Fruit fly (Drosophila melanogaster) Kc167 (cell line): Measurements from ENCODE around the gene CG10996.

Experiments used
- Myc ChIP-seq: fragments of >200 bp; optimal IDR thresholded peaks from 2 replicates; lab custom pipeline; 2017; ENCODE audit warnings: missing external identifiers
- Sin3A ChIP-seq: fragments of >200 bp; optimal IDR thresholded peaks from 2 replicates; lab custom pipeline; 2018; ENCODE audit warnings: missing external identifiers
- h ChIP-seq: fragments of >200 bp; optimal IDR thresholded peaks from 3 replicates; lab custom pipeline; 2018; ENCODE audit warnings: missing external identifiers
- insv ChIP-seq: fragments of >200 bp; optimal IDR thresholded peaks from 3 replicates; lab custom pipeline; 2018; ENCODE audit warnings: missing external identifiers
- psq ChIP-seq: fragments of >200 bp; optimal IDR thresholded peaks from 2 replicates; lab custom pipeline; 2017; ENCODE audit warnings: missing external identifiers
- ttk ChIP-seq: sonication (Bioruptor generic); optimal IDR thresholded peaks from 2 replicates; lab custom pipeline; 2017; ENCODE audit warnings: missing external identifiers

- no peak for TF ChIP-seq ttk (lab: Kevin White, UChicago)
- no peak for TF ChIP-seq Sin3A (lab: Kevin White, UChicago)
- no peak for TF ChIP-seq h
- no peak for TF ChIP-seq psq (lab: Kevin White, UChicago)
- no peak for TF ChIP-seq Myc (lab: Kevin White, UChicago)
- no peak for TF ChIP-seq insv (lab: Kevin White, UChicago)
Measured at dm6 chrX:13792463-13792862, 5.0 kb downstream of the CG10996 start.
